Worm (Caenorhabditis elegans) whole organism, early embryonic: ENCODE measurements around the gene F16B4.6.

Source experiments
- B0310.2 ChIP-seq: sonication (generic microtip); optimal IDR thresholded peaks from 2 replicates; lab custom pipeline; 2016; ENCODE audit warnings: mild to moderate bottlenecking, missing genetic modification characterization, missing compliant biosample characterization
- aly-1 ChIP-seq: sonication (generic microtip); optimal IDR thresholded peaks from 2 replicates; lab custom pipeline; 2016; ENCODE audit warnings: missing genetic modification characterization, missing compliant biosample characterization
- ama-1 ChIP-seq: fragments of 150-350 bp; optimal IDR thresholded peaks from 2 replicates; lab custom pipeline; 2014
- ceh-13 ChIP-seq: fragments of 200-800 bp; sonication (Bioruptor generic); optimal IDR thresholded peaks from 2 replicates; lab custom pipeline; 2018; ENCODE audit warnings: mild to moderate bottlenecking, missing genetic modification characterization, missing compliant biosample characterization
- ceh-36 ChIP-seq: sonication (generic microtip); optimal IDR thresholded peaks from 2 replicates; lab custom pipeline; 2016; ENCODE audit warnings: missing genetic modification characterization, inconsistent platforms, missing compliant biosample characterization
- ets-7 ChIP-seq: sonication (generic microtip); optimal IDR thresholded peaks from 2 replicates; lab custom pipeline; 2016; ENCODE audit warnings: missing genotype, missing genetic modification characterization, missing compliant biosample characterization
- flt-1 ChIP-seq: fragments of 200-800 bp; sonication (Bioruptor generic); IDR thresholded peaks from 2 replicates; pipeline ENCODE4 v1.3.6; 2022; ENCODE audit warnings: missing genetic modification characterization, missing compliant biosample characterization
- hmbx-1 ChIP-seq: sonication (generic microtip); optimal IDR thresholded peaks from 2 replicates; lab custom pipeline; 2016; ENCODE audit warnings: mild to moderate bottlenecking, missing genetic modification characterization, missing compliant biosample characterization
- hmg-4 ChIP-seq: fragments of 200-800 bp; sonication (Bioruptor generic); optimal IDR thresholded peaks from 2 replicates; lab custom pipeline; 2018; ENCODE audit warnings: mild to moderate bottlenecking, missing genetic modification characterization, missing compliant biosample characterization
- hnd-1 ChIP-seq: sonication (generic microtip); optimal IDR thresholded peaks from 2 replicates; lab custom pipeline; 2016; ENCODE audit warnings: missing genetic modification characterization, missing compliant biosample characterization
- pes-1 ChIP-seq: fragments of 200-800 bp; sonication (Bioruptor generic); IDR thresholded peaks from 2 replicates; pipeline ENCODE4 v1.3.6; 2022; ENCODE audit warnings: missing genetic modification reagents, missing genetic modification characterization, missing compliant biosample characterization
- scrt-1 ChIP-seq: fragments of 200-800 bp; sonication (Bioruptor generic); IDR thresholded peaks from 2 replicates; pipeline ENCODE4 v1.3.6; 2022; ENCODE audit warnings: missing genetic modification characterization, missing compliant biosample characterization
- tbx-37 ChIP-seq: fragments of 200-800 bp; sonication (Bioruptor generic); conservative IDR thresholded peaks from 2 replicates; pipeline ENCODE4 v1.3.6; 2022; ENCODE audit warnings: missing genetic modification reagents, missing genetic modification characterization, missing compliant biosample characterization
- tra-4 ChIP-seq: sonication (generic microtip); optimal IDR thresholded peaks from 2 replicates; lab custom pipeline; 2017; ENCODE audit warnings: missing genetic modification characterization, missing compliant biosample characterization

- no peak for TF ChIP-seq aly-1 (tag; lab: Kevin White, UChicago)
- TF ChIP-seq ama-1 (lab: Kevin White, UChicago), result no peak
- no peak for TF ChIP-seq scrt-1
- TF ChIP-seq ceh-36 (tag; lab: Kevin White, UChicago), result no peak
- TF ChIP-seq tra-4 (tag; lab: Kevin White, UChicago), result no peak
- no peak for TF ChIP-seq hmbx-1 (tag; lab: Kevin White, UChicago)
- TF ChIP-seq flt-1 (GFP tag; lab: Robert Waterston, UW), result no peak
- TF ChIP-seq B0310.2 (tag; lab: Kevin White, UChicago), result no peak
- no peak for TF ChIP-seq ets-7 (tag; lab: Kevin White, UChicago)
- no peak for TF ChIP-seq hmg-4 (GFP tag; lab: Kevin White, UChicago)
- no peak for TF ChIP-seq hnd-1 (tag; lab: Kevin White, UChicago)
- TF ChIP-seq ceh-13 (GFP tag; lab: Kevin White, UChicago), result no peak
- no peak for TF ChIP-seq tbx-37 (GFP tag; lab: Robert Waterston, UW)
- no peak for TF ChIP-seq pes-1
These were observed 24.6 kb downstream of the F16B4.6 start for ce11 chrV:1611570-1611969.
